Fruit fly (Drosophila melanogaster): ENCODE measurements around the gene ppk27.

The ppk27 gene

DNA sequence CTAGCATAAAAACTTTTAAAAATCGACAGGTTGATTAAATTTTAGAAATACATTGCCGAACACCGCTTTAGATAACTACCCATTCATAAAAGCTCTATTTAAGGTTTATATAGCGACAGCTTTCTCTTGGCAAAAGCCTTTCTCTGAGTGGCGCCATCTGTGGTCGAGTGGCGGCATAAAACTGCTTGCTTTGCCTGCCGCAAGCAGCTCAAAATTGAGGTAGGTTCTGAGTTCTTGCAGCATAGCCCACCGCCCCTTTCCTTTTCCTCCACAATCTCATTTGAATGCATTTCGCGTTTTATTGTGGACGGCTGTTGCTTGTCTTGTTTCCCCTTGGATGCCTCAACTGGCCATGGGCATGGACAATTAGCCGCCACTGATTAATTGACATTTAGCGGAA, 12.8 kb upstream of the ppk27 start (continued):
- peak; percentile 78 for TF ChIP-seq Mes4 (GFP tag; optimal IDR thresholded peaks at IDR 0.05)
- peak; percentile 61 for TF ChIP-seq caup (GFP tag; optimal IDR thresholded peaks at IDR 0.05; ENCODE audit: severe bottlenecking)
- TF ChIP-seq CG15601 (tag; optimal IDR thresholded peaks at IDR 0.05): peak; percentile 62
- peak; percentile 28 for TF ChIP-seq CG12391 (tag; optimal IDR thresholded peaks at IDR 0.05)
- peak; percentile 67 for TF ChIP-seq CG8944 (GFP tag; optimal IDR thresholded peaks at IDR 0.05)
- no peak for TF ChIP-seq CG4730 (GFP tag; IDR thresholded peaks at IDR 0.05)
- TF ChIP-seq dpn (GFP tag; optimal IDR thresholded peaks at IDR 0.05): peak; percentile 50 to 76
- peak; percentile 30 for TF ChIP-seq Meics (GFP tag; optimal IDR thresholded peaks at IDR 0.05)
- no peak for TF ChIP-seq cwo (GFP tag; optimal IDR thresholded peaks at IDR 0.05)
- no peak for TF ChIP-seq sna (GFP tag; IDR thresholded peaks at IDR 0.05; ENCODE audit: partially characterized antibody)
- no peak for TF ChIP-seq CG14710 (tag; optimal IDR thresholded peaks at IDR 0.05)
- TF ChIP-seq CG7963 (GFP tag; IDR thresholded peaks at IDR 0.05; ENCODE audit: partially characterized antibody): 0 out of 3 replicates have a peak, but pooled peaks have one; percentile 14
- TF ChIP-seq bab2 (GFP tag; optimal IDR thresholded peaks at IDR 0.05): no peak
- TF ChIP-seq wek (GFP tag; optimal IDR thresholded peaks at IDR 0.05): peak; percentile 53
- peak; percentile 32; the same call in 1 of the 2 replicates for TF ChIP-seq nerfin-2 (GFP tag; IDR thresholded peaks at IDR 0.05; ENCODE audit: partially characterized antibody)
- TF ChIP-seq CG32767 (GFP tag; IDR thresholded peaks at IDR 0.05): no peak
- TF ChIP-seq CG11085 (GFP tag; IDR thresholded peaks at IDR 0.05): no peak
- no peak for TF ChIP-seq CG12299 (tag; optimal IDR thresholded peaks at IDR 0.05)
- no peak for TF ChIP-seq CG10147 (GFP tag; optimal IDR thresholded peaks at IDR 0.05)
- peak; percentile 25 for TF ChIP-seq CG17359 (tag; optimal IDR thresholded peaks at IDR 0.05)
- no peak for TF ChIP-seq Dll (GFP tag; IDR thresholded peaks at IDR 0.05; ENCODE audit: partially characterized antibody)
- TF ChIP-seq inv (GFP tag; IDR thresholded peaks at IDR 0.05; ENCODE audit: partially characterized antibody): no peak
- TF ChIP-seq Hmr (GFP tag; optimal IDR thresholded peaks at IDR 0.05): peak; percentile 67
- peak; percentile 7 for TF ChIP-seq tx (GFP tag; optimal IDR thresholded peaks at IDR 0.05)
- peak; percentile 63 for TF ChIP-seq CG13775 (GFP tag; optimal IDR thresholded peaks at IDR 0.05)
- peak; percentile 83 for TF ChIP-seq Xbp1 (GFP tag; optimal IDR thresholded peaks at IDR 0.05)
- TF ChIP-seq Hand (GFP tag; optimal IDR thresholded peaks at IDR 0.05): peak; percentile 32
- no peak for TF ChIP-seq bigmax (GFP tag; optimal IDR thresholded peaks at IDR 0.05)
- peak; percentile 19 for TF ChIP-seq fu2 (GFP tag; optimal IDR thresholded peaks at IDR 0.05)
- no peak for TF ChIP-seq slp2 (GFP tag; optimal IDR thresholded peaks at IDR 0.05)
- TF ChIP-seq CG7357 (GFP tag; IDR thresholded peaks at IDR 0.05): no peak
- no peak for TF ChIP-seq Lpt (GFP tag; optimal IDR thresholded peaks at IDR 0.05)
- peak; percentile 14 for TF ChIP-seq Ssrp (tag; optimal IDR thresholded peaks at IDR 0.05)
- no peak for TF ChIP-seq yki (optimal IDR thresholded peaks at IDR 0.05)
- no peak for TF ChIP-seq zen2 (GFP tag; IDR thresholded peaks at IDR 0.05; ENCODE audit: partially characterized antibody)
- peak; percentile 41 for TF ChIP-seq oc (tag; optimal IDR thresholded peaks at IDR 0.05)
- peak; percentile 79 for TF ChIP-seq chn (GFP tag; optimal IDR thresholded peaks at IDR 0.05)
- peak; percentile 15 for TF ChIP-seq tin (GFP tag; optimal IDR thresholded peaks at IDR 0.05)
- no peak for TF ChIP-seq ham (GFP tag; IDR thresholded peaks at IDR 0.05)
- TF ChIP-seq CG12236 (GFP tag; optimal IDR thresholded peaks at IDR 0.05): peak; percentile 14
- TF ChIP-seq ewg (GFP tag; optimal IDR thresholded peaks at IDR 0.05): peak; percentile 74
- TF ChIP-seq CG1602 (GFP tag; optimal IDR thresholded peaks at IDR 0.05): peak; percentile 42
- no peak; the same call in 1 of the 2 replicates for TF ChIP-seq ap (GFP tag; IDR thresholded peaks at IDR 0.05)
- TF ChIP-seq CG18011 (GFP tag; optimal IDR thresholded peaks at IDR 0.05): peak; percentile 18
- peak; percentile 37 for TF ChIP-seq CG2116 (GFP tag; optimal IDR thresholded peaks at IDR 0.05)
- peak; percentile 5 for TF ChIP-seq CG13296 (GFP tag; optimal IDR thresholded peaks at IDR 0.05)
- TF ChIP-seq CG9817 (tag; optimal IDR thresholded peaks at IDR 0.05): peak; percentile 32
- TF ChIP-seq CG2202 (tag; optimal IDR thresholded peaks at IDR 0.05): peak; percentile 31
- no peak for TF ChIP-seq sisA (GFP tag; IDR thresholded peaks at IDR 0.05)
- peak; percentile 81 for TF ChIP-seq CG11456 (GFP tag; IDR thresholded peaks at IDR 0.05)
